Worm (Caenorhabditis elegans) whole organism, early embryonic: ENCODE results near the gene cyld-1.

ENCODE experiments used
- ama-1 ChIP-seq: fragments of 150-350 bp; optimal IDR thresholded peaks from 2 replicates; lab custom pipeline; 2014
- ets-7 ChIP-seq: sonication (generic microtip); optimal IDR thresholded peaks from 2 replicates; lab custom pipeline; 2016; ENCODE audit warnings: missing genotype, missing genetic modification characterization, missing compliant biosample characterization
- hmg-4 ChIP-seq: fragments of 200-800 bp; sonication (Bioruptor generic); optimal IDR thresholded peaks from 2 replicates; lab custom pipeline; 2018; ENCODE audit warnings: mild to moderate bottlenecking, missing genetic modification characterization, missing compliant biosample characterization

DNA sequence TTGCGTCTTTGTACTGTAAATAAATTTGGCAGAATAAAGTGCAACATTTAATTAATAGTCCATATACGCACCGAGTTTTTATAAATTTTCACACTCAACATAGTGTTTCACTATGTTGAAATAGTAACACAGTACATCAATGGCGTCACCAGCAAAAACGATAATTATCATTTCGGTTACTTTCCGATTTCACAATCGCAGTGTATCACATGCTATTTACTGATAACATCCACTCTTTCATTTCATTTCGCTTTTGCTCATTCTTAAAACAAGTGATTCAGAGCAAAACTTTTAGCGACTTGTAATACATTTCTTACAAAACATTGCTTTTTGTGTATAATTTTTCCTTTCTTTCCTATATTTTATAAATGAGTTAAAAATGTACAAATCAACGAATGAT lies 3.3 kb upstream of the cyld-1 start, which contains the start of gene cbp-3:
- TF ChIP-seq ets-7 (tag; lab: Kevin White, UChicago) (no peak), ama-1 (lab: Kevin White, UChicago) (no peak), hmg-4 (no peak)
